Fruit fly (Drosophila melanogaster) whole organism, embryonic: Measurements from ENCODE around the gene mfr.

Experiments used
- Adf1 ChIP-seq: fragments of 200-800 bp; sonication (Bioruptor generic); IDR thresholded peaks from 2 replicates; pipeline ENCODE4 v1.3.6; 2022; ENCODE audit warnings: missing biosample characterization, missing genetic modification characterization
- Bgb ChIP-seq: fragments of 200-800 bp; sonication (Bioruptor generic); IDR thresholded peaks from 2 replicates; pipeline ENCODE4 v1.3.6; 2022; ENCODE audit warnings: missing biosample characterization, missing genetic modification characterization; ENCODE audit not compliant: partially characterized antibody
- Blimp-1 ChIP-seq: fragments of 200-800 bp; sonication (Bioruptor generic); optimal IDR thresholded peaks from 3 replicates; lab custom pipeline; 2018; ENCODE audit warnings: missing biosample characterization, missing genetic modification characterization, mild to moderate bottlenecking, moderate library complexity, missing genetic modification reagents
- CG10321 ChIP-seq: fragments of 200-800 bp; sonication (Bioruptor generic); IDR thresholded peaks from 2 replicates; pipeline ENCODE4 v1.3.6; 2022; ENCODE audit warnings: missing biosample characterization, missing genetic modification characterization
- CG10366 ChIP-seq: fragments of 200-800 bp; sonication (Bioruptor generic); IDR thresholded peaks from 2 replicates; pipeline ENCODE4 v1.3.6; 2022; ENCODE audit warnings: missing biosample characterization, missing genetic modification characterization
- CG10979 ChIP-seq: fragments of 200-800 bp; sonication (Bioruptor generic); optimal IDR thresholded peaks from 2 replicates; lab custom pipeline; 2018; ENCODE audit warnings: missing biosample characterization, mild to moderate bottlenecking, missing genetic modification characterization, moderate library complexity
- CG12659 ChIP-seq: fragments of 200-800 bp; sonication (Bioruptor generic); optimal IDR thresholded peaks from 3 replicates; lab custom pipeline; 2017; ENCODE audit warnings: mild to moderate bottlenecking, missing biosample characterization, missing genetic modification reagents, missing genetic modification characterization
- CG12942 ChIP-seq: fragments of 200-800 bp; sonication (Bioruptor generic); optimal IDR thresholded peaks from 3 replicates; lab custom pipeline; 2016; ENCODE audit warnings: missing biosample characterization, missing genetic modification characterization
- CG13424 ChIP-seq: fragments of 200-800 bp; sonication (Bioruptor generic); optimal IDR thresholded peaks from 2 replicates; lab custom pipeline; 2019; ENCODE audit warnings: missing biosample characterization, mild to moderate bottlenecking, missing genetic modification characterization, moderate library complexity
- CG1792 ChIP-seq: fragments of 200-800 bp; sonication (Bioruptor generic); optimal IDR thresholded peaks from 2 replicates; lab custom pipeline; 2016; ENCODE audit warnings: missing biosample characterization, missing genetic modification characterization
- CG2712 ChIP-seq: fragments of 200-800 bp; optimal IDR thresholded peaks from 3 replicates; lab custom pipeline; 2019; ENCODE audit warnings: missing biosample characterization, mild to moderate bottlenecking, missing genetic modification characterization, moderate library complexity
- CG31441 ChIP-seq: fragments of 200-800 bp; sonication (Bioruptor generic); IDR thresholded peaks from 2 replicates; pipeline ENCODE4 v1.3.6; 2022; ENCODE audit warnings: missing biosample characterization, missing genetic modification characterization
- CG43689 ChIP-seq: fragments of 200-800 bp; sonication (Bioruptor generic); IDR thresholded peaks from 2 replicates; pipeline ENCODE4 v1.3.6; 2022; ENCODE audit warnings: missing biosample characterization, missing genetic modification characterization
- CG4617 ChIP-seq: fragments of 200-800 bp; sonication (Bioruptor generic); optimal IDR thresholded peaks from 3 replicates; lab custom pipeline; 2016; ENCODE audit warnings: missing biosample characterization, missing genetic modification characterization, borderline replicate concordance
- CG4820 ChIP-seq: fragments of 200-800 bp; sonication (Bioruptor generic); optimal IDR thresholded peaks from 3 replicates; lab custom pipeline; 2016; ENCODE audit warnings: missing biosample characterization, missing genetic modification characterization
- CG6791 ChIP-seq: fragments of 200-800 bp; sonication (Bioruptor generic); IDR thresholded peaks from 3 replicates; pipeline ENCODE4 v1.3.6; 2022; ENCODE audit warnings: missing biosample characterization, missing genetic modification characterization; ENCODE audit not compliant: partially characterized antibody
- CG7745 ChIP-seq: fragments of 200-800 bp; sonication (Bioruptor generic); optimal IDR thresholded peaks from 2 replicates; lab custom pipeline; 2018; ENCODE audit warnings: missing biosample characterization, mild to moderate bottlenecking, missing genetic modification characterization, moderate library complexity
- CG7786 ChIP-seq: fragments of 200-800 bp; sonication (Bioruptor generic); optimal IDR thresholded peaks from 2 replicates; lab custom pipeline; 2016; ENCODE audit warnings: missing biosample characterization, missing genetic modification characterization
- CoRest ChIP-seq: fragments of 200-800 bp; sonication (Bioruptor generic); optimal IDR thresholded peaks from 3 replicates; lab custom pipeline; 2018; ENCODE audit warnings: missing biosample characterization, mild to moderate bottlenecking, missing genetic modification characterization, moderate library complexity
- D19A ChIP-seq: fragments of 200-800 bp; optimal IDR thresholded peaks from 3 replicates; lab custom pipeline; 2019; ENCODE audit warnings: missing biosample characterization, mild to moderate bottlenecking, missing genetic modification characterization, moderate library complexity
- Doc2 ChIP-seq: fragments of 200-800 bp; sonication (Bioruptor generic); IDR thresholded peaks from 2 replicates; pipeline ENCODE4 v1.3.6; 2022; ENCODE audit warnings: missing biosample characterization, missing genetic modification characterization
- Drgx ChIP-seq: fragments of 200-800 bp; sonication (Bioruptor generic); IDR thresholded peaks from 2 replicates; pipeline ENCODE4 v1.3.6; 2022; ENCODE audit warnings: missing biosample characterization, missing genetic modification characterization
- Eip74EF ChIP-seq, 2 experiments: fragments of 200-800 bp in 1 of 2; fragments of >200 bp in 1 of 2; sonication (Bioruptor generic) in 1 of 2; optimal IDR thresholded peaks; 2 replicates each; lab custom pipeline; 2017 to 2019; ENCODE audit warnings: missing biosample characterization in 2 of 2, missing genetic modification characterization in 2 of 2, mild to moderate bottlenecking in 1 of 2, moderate library complexity in 1 of 2
- HLHmδ ChIP-seq: fragments of 200-800 bp; sonication (Bioruptor generic); optimal IDR thresholded peaks from 2 replicates; lab custom pipeline; 2018; ENCODE audit warnings: missing biosample characterization, mild to moderate bottlenecking, missing genetic modification characterization, moderate library complexity
- Hr51 ChIP-seq, 2 experiments: fragments of 200-800 bp; sonication (Bioruptor generic); optimal IDR thresholded peaks; 2 replicates in 1 of 2; 3 replicates in 1 of 2; lab custom pipeline; 2016 to 2018; ENCODE audit warnings: missing biosample characterization in 2 of 2, missing genetic modification characterization in 2 of 2, mild to moderate bottlenecking in 1 of 2, moderate library complexity in 1 of 2
- Hr78 ChIP-seq, 2 experiments: fragments of 200-800 bp in 1 of 2; fragments of >200 bp in 1 of 2; sonication (Bioruptor generic) in 1 of 2; optimal IDR thresholded peaks; 2 replicates each; lab custom pipeline; 2017 to 2019; ENCODE audit warnings: missing biosample characterization in 2 of 2, missing genetic modification characterization in 2 of 2, mild to moderate bottlenecking in 1 of 2, moderate library complexity in 1 of 2
- Mad ChIP-seq: fragments of 200-800 bp; sonication (Bioruptor generic); optimal IDR thresholded peaks from 2 replicates; lab custom pipeline; 2016; ENCODE audit warnings: missing biosample characterization, missing genetic modification characterization
- Med ChIP-seq: fragments of 200-800 bp; sonication (Bioruptor generic); peaks from one replicate; lab custom pipeline; 2016; ENCODE audit warnings: missing biosample characterization, missing genetic modification characterization, mild to moderate bottlenecking, inconsistent platforms, moderate library complexity
- NFAT ChIP-seq: fragments of 200-800 bp; sonication (Bioruptor generic); IDR thresholded peaks from 2 replicates; pipeline ENCODE4 v1.3.6; 2022; ENCODE audit warnings: missing biosample characterization, missing genetic modification characterization
- Neu2 ChIP-seq: fragments of 200-800 bp; sonication (Bioruptor generic); optimal IDR thresholded peaks from 3 replicates; lab custom pipeline; 2016; ENCODE audit warnings: missing biosample characterization, missing genetic modification characterization, borderline replicate concordance
- abd-A ChIP-seq: fragments of 200-800 bp; sonication (Bioruptor generic); optimal IDR thresholded peaks from 3 replicates; lab custom pipeline; 2019; ENCODE audit warnings: missing biosample characterization, mild to moderate bottlenecking, missing genetic modification characterization, moderate library complexity
- al ChIP-seq: fragments of 200-800 bp; sonication (Bioruptor generic); IDR thresholded peaks from 2 replicates; pipeline ENCODE4 v1.3.6; 2022; ENCODE audit warnings: missing biosample characterization, missing genetic modification characterization
- amos ChIP-seq: fragments of 200-800 bp; sonication (Bioruptor generic); IDR thresholded peaks from 2 replicates; pipeline ENCODE4 v1.3.6; 2022; ENCODE audit warnings: missing biosample characterization, missing genetic modification characterization; ENCODE audit not compliant: partially characterized antibody
- bsh ChIP-seq, 2 experiments: fragments of 200-800 bp; sonication (Bioruptor generic); optimal IDR thresholded peaks; 2 replicates each; lab custom pipeline; 2017 to 2018; ENCODE audit warnings: mild to moderate bottlenecking in 2 of 2, missing biosample characterization in 2 of 2, missing genetic modification characterization in 2 of 2, moderate library complexity in 1 of 2
- crol ChIP-seq: fragments of 200-800 bp; sonication (Bioruptor generic); IDR thresholded peaks from 2 replicates; pipeline ENCODE4 v1.3.6; 2022; ENCODE audit warnings: missing biosample characterization, missing genetic modification characterization
- crp ChIP-seq, 2 experiments: fragments of 200-800 bp; sonication (Bioruptor generic); optimal IDR thresholded peaks; 2 replicates in 1 of 2; 3 replicates in 1 of 2; lab custom pipeline; 2017; ENCODE audit warnings: missing biosample characterization in 2 of 2, missing genetic modification characterization in 2 of 2, mild to moderate bottlenecking in 1 of 2, moderate library complexity in 1 of 2
- dmrt11E ChIP-seq: fragments of 200-800 bp; sonication (Bioruptor generic); optimal IDR thresholded peaks from 3 replicates; lab custom pipeline; 2018; ENCODE audit warnings: missing biosample characterization, mild to moderate bottlenecking, missing genetic modification characterization, moderate library complexity
- dysf ChIP-seq: fragments of 200-800 bp; sonication (Bioruptor generic); IDR thresholded peaks from 3 replicates; pipeline ENCODE4 v1.3.6; 2022; ENCODE audit warnings: missing biosample characterization, missing genetic modification characterization
- en ChIP-seq: fragments of 200-800 bp; sonication (Bioruptor generic); optimal IDR thresholded peaks from 2 replicates; lab custom pipeline; 2016; ENCODE audit warnings: missing biosample characterization, missing genetic modification characterization
- grau ChIP-seq: fragments of 200-800 bp; optimal IDR thresholded peaks from 3 replicates; lab custom pipeline; 2019; ENCODE audit warnings: missing biosample characterization, mild to moderate bottlenecking, missing genetic modification characterization, moderate library complexity
- kni ChIP-seq: fragments of 200-800 bp; sonication (Bioruptor generic); optimal IDR thresholded peaks from 3 replicates; lab custom pipeline; 2017; ENCODE audit warnings: mild to moderate bottlenecking, missing biosample characterization, missing genetic modification reagents, missing genetic modification characterization
- peb ChIP-seq: fragments of 200-800 bp; sonication (Bioruptor generic); IDR thresholded peaks from 2 replicates; pipeline ENCODE4 v1.3.6; 2022; ENCODE audit warnings: missing biosample characterization, missing genetic modification characterization
- phol ChIP-seq: fragments of 200-800 bp; sonication (Bioruptor generic); optimal IDR thresholded peaks from 3 replicates; lab custom pipeline; 2018; ENCODE audit warnings: missing biosample characterization, mild to moderate bottlenecking, missing genetic modification characterization, moderate library complexity
- row ChIP-seq: fragments of 200-800 bp; sonication (Bioruptor generic); IDR thresholded peaks from 3 replicates; pipeline ENCODE4 v1.3.6; 2022; ENCODE audit warnings: missing biosample characterization, missing genetic modification characterization
- sens ChIP-seq: fragments of 200-800 bp; sonication (Bioruptor generic); peaks from one replicate; lab custom pipeline; 2016; ENCODE audit warnings: missing biosample characterization, missing genetic modification characterization
- sisA ChIP-seq: fragments of 200-800 bp; sonication (Bioruptor generic); IDR thresholded peaks from 2 replicates; pipeline ENCODE4 v1.3.6; 2022; ENCODE audit warnings: missing biosample characterization, missing genetic modification characterization
- trem ChIP-seq: fragments of 200-800 bp; optimal IDR thresholded peaks from 3 replicates; lab custom pipeline; 2019; ENCODE audit warnings: missing biosample characterization, mild to moderate bottlenecking, missing genetic modification characterization, moderate library complexity
- usp ChIP-seq: fragments of >200 bp; optimal IDR thresholded peaks from 2 replicates; lab custom pipeline; 2017; ENCODE audit warnings: missing biosample characterization, missing genetic modification characterization
- vfl ChIP-seq: fragments of 200-800 bp; sonication (Bioruptor generic); optimal IDR thresholded peaks from 2 replicates; lab custom pipeline; 2016; ENCODE audit warnings: missing biosample characterization, missing genetic modification characterization
- zfh2 ChIP-seq: fragments of 200-800 bp; sonication (Bioruptor generic); optimal IDR thresholded peaks from 2 replicates; lab custom pipeline; 2016; ENCODE audit warnings: missing biosample characterization, missing genetic modification characterization

mfr gene

dm6 chr3L:8912332-8912731, at the start of gene mfr, which contains the start of gene Tsp66E (continued):
- TF ChIP-seq CG1792 (GFP tag; lab: Kevin White, UChicago): no peak
- peak; percentile 26 for TF ChIP-seq CG12659 (GFP tag; lab: Kevin White, UChicago)
- no peak for TF ChIP-seq vfl (GFP tag; lab: Kevin White, UChicago)
- no peak for TF ChIP-seq CG4617 (GFP tag; lab: Kevin White, UChicago)
- peak; percentile 50; the same call in 1 of the 2 replicates for TF ChIP-seq Adf1 (GFP tag; lab: Robert Waterston, UW)
- no peak for TF ChIP-seq peb (GFP tag; lab: Robert Waterston, UW)
- peak; percentile 63 for TF ChIP-seq Bgb (GFP tag; lab: Robert Waterston, UW)
- no peak for TF ChIP-seq Eip74EF (GFP tag; optimal IDR thresholded peaks at IDR 0.05; lab: Kevin White, UChicago)
- TF ChIP-seq al: no peak
- no peak for TF ChIP-seq dmrt11E
- no peak for TF ChIP-seq CG12942
- no peak for TF ChIP-seq CG10321 (GFP tag; lab: Robert Waterston, UW)
- no peak for TF ChIP-seq abd-A
- TF ChIP-seq zfh2 (GFP tag; lab: Kevin White, UChicago): peak; percentile 2
- TF ChIP-seq Mad (GFP tag; lab: Kevin White, UChicago): no peak
- 0 out of 2 replicates have a peak, but pooled peaks have one; percentile 46 for TF ChIP-seq crol
- no peak for TF ChIP-seq CG31441 (GFP tag; lab: Robert Waterston, UW)
- no peak for TF ChIP-seq HLHmδ (GFP tag; lab: Kevin White, UChicago)
- no peak for TF ChIP-seq Doc2 (GFP tag; lab: Robert Waterston, UW)
- TF ChIP-seq, all 482 proteins: peak for 79

dm6 chr3L:8958557-8958956, 46.1 kb upstream of the mfr start, which contains the start of gene CG13313:
Gene CG13313 (plus strand): TSS chr3L:8958857.
- peak; percentile 28 for TF ChIP-seq Med
- TF ChIP-seq CG43689: no peak
- TF ChIP-seq crp (GFP tag; optimal IDR thresholded peaks at IDR 0.05; lab: Kevin White, UChicago): no peak
- TF ChIP-seq CoRest (tag; lab: Kevin White, UChicago): peak; percentile 18
- peak; percentile 69 for TF ChIP-seq sens
- TF ChIP-seq CG7745 (tag; lab: Kevin White, UChicago): no peak
- no peak for TF ChIP-seq trem
- peak; percentile 20 for TF ChIP-seq CG10979
- peak in 1 of 2 experiments; percentile 5 for TF ChIP-seq Hr78 (GFP tag; optimal IDR thresholded peaks at IDR 0.05; lab: Kevin White, UChicago)
- TF ChIP-seq kni (GFP tag; lab: Kevin White, UChicago): no peak
- TF ChIP-seq D19A: no peak
- TF ChIP-seq Drgx (GFP tag; lab: Robert Waterston, UW): no peak
- TF ChIP-seq amos (GFP tag; lab: Robert Waterston, UW): no peak
- TF ChIP-seq CG4820: no peak
- TF ChIP-seq dysf (GFP tag; lab: Robert Waterston, UW): peak; percentile 7; the same call in 1 of the 3 replicates
- TF ChIP-seq usp (GFP tag; lab: Kevin White, UChicago): no peak
- peak; percentile 18 for TF ChIP-seq CG13424 (tag; lab: Kevin White, UChicago)
- peak; percentile 23; the same call in 1 of the 2 replicates for TF ChIP-seq sisA (GFP tag; lab: Robert Waterston, UW)
- no peak for TF ChIP-seq Neu2 (GFP tag; lab: Kevin White, UChicago)
- peak; percentile 3 for TF ChIP-seq phol (tag; lab: Kevin White, UChicago)
- TF ChIP-seq en (GFP tag; lab: Kevin White, UChicago): no peak
- peak; percentile 26; the same call in 1 of the 3 replicates for TF ChIP-seq CG6791
- peak; percentile 51 for TF ChIP-seq Blimp-1 (GFP tag; lab: Kevin White, UChicago)
- TF ChIP-seq Hr51 (GFP tag; optimal IDR thresholded peaks at IDR 0.05; lab: Kevin White, UChicago): no peak
- no peak for TF ChIP-seq CG7786 (GFP tag; lab: Kevin White, UChicago)
- peak in 1 of 2 experiments; percentile 8 for TF ChIP-seq bsh (GFP tag; optimal IDR thresholded peaks at IDR 0.05; lab: Kevin White, UChicago)
- TF ChIP-seq grau (tag; lab: Kevin White, UChicago): peak; percentile 31
- peak; percentile 27 for TF ChIP-seq CG2712 (tag; lab: Kevin White, UChicago)
- TF ChIP-seq CG10366: no peak
- TF ChIP-seq row (GFP tag; lab: Robert Waterston, UW): peak; percentile 49
- no peak for TF ChIP-seq NFAT (GFP tag; lab: Robert Waterston, UW)
